Worm (Caenorhabditis elegans) whole organism, L1 larva: ENCODE measurements around the gene decr-1.1.

Experiments used
- C16A3.4 ChIP-seq: fragments of 150-350 bp; optimal IDR thresholded peaks from 2 replicates; lab custom pipeline; 2014; ENCODE audit warnings: missing biosample characterization, missing genetic modification characterization
- C34B4.2 ChIP-seq: sonication (generic microtip); optimal IDR thresholded peaks from 2 replicates; lab custom pipeline; 2017; ENCODE audit warnings: mild to moderate bottlenecking, missing genetic modification characterization, missing compliant biosample characterization
- alr-1 ChIP-seq: fragments of 200-800 bp; sonication (Bioruptor generic); optimal IDR thresholded peaks from 2 replicates; lab custom pipeline; 2018; ENCODE audit warnings: borderline replicate concordance, mild to moderate bottlenecking, missing genetic modification characterization, missing compliant biosample characterization
- blmp-1 ChIP-seq: fragments of 150-350 bp; optimal IDR thresholded peaks from 2 replicates; lab custom pipeline; 2014; ENCODE audit warnings: missing biosample characterization, missing genetic modification characterization
- ceh-8 ChIP-seq: fragments of 200-800 bp; sonication (Bioruptor generic); optimal IDR thresholded peaks from 2 replicates; lab custom pipeline; 2018; ENCODE audit warnings: mild to moderate bottlenecking, missing genetic modification characterization, moderate library complexity, missing compliant biosample characterization
- ceh-90 ChIP-seq: sonication (generic microtip); optimal IDR thresholded peaks from 2 replicates; lab custom pipeline; 2016; ENCODE audit warnings: missing genetic modification characterization, missing compliant biosample characterization
- ces-1 ChIP-seq: fragments of 150-350 bp; optimal IDR thresholded peaks from 2 replicates; lab custom pipeline; 2014; ENCODE audit warnings: missing biosample characterization, missing genetic modification reagents, missing genetic modification characterization
- dsc-1 ChIP-seq: sonication (generic microtip); optimal IDR thresholded peaks from 2 replicates; lab custom pipeline; 2016; ENCODE audit warnings: mild to moderate bottlenecking, missing genetic modification characterization, missing compliant biosample characterization
- efl-1 ChIP-seq, 4 experiments: fragments of 150-350 bp; optimal IDR thresholded peaks in 3 of 4; peaks in 1 of 4; 1 replicate in 1 of 4; 2 replicates in 3 of 4; lab custom pipeline; 2014; ENCODE audit warnings: missing biosample characterization in 2 of 4, missing genetic modification characterization in 2 of 4, missing genetic modification reagents in 2 of 4
- elt-2 ChIP-seq: sonication (generic microtip); optimal IDR thresholded peaks from 2 replicates; lab custom pipeline; 2016; ENCODE audit warnings: missing genetic modification characterization, mild to moderate bottlenecking, inconsistent platforms, missing compliant biosample characterization, missing genetic modification reagents
- elt-3 ChIP-seq, 6 experiments: fragments of 150-350 bp in 1 of 6; sonication (generic microtip); optimal IDR thresholded peaks; 2 replicates each; lab custom pipeline; 2017 to 2018; ENCODE audit warnings: missing biosample characterization in 6 of 6, missing genetic modification characterization in 6 of 6, inconsistent platforms in 1 of 6
- fkh-10 ChIP-seq: sonication (generic microtip); optimal IDR thresholded peaks from 2 replicates; lab custom pipeline; 2017; ENCODE audit warnings: missing biosample characterization, missing genetic modification reagents, missing genetic modification characterization
- fkh-8 ChIP-seq: sonication (generic microtip); optimal IDR thresholded peaks from 2 replicates; lab custom pipeline; 2016; ENCODE audit warnings: mild to moderate bottlenecking, missing genetic modification characterization, missing compliant biosample characterization
- grh-1 ChIP-seq: fragments of 200-800 bp; sonication (Bioruptor generic); IDR thresholded peaks from 2 replicates; pipeline ENCODE4 v1.3.6; 2022; ENCODE audit warnings: missing genetic modification reagents, missing genetic modification characterization, missing compliant biosample characterization
- hlh-17 ChIP-seq: fragments of 200-800 bp; sonication (Bioruptor generic); optimal IDR thresholded peaks from 2 replicates; lab custom pipeline; 2018; ENCODE audit warnings: missing genetic modification characterization, mild to moderate bottlenecking, missing compliant biosample characterization, moderate library complexity, borderline replicate concordance
- lin-14 ChIP-seq: fragments of 200-800 bp; sonication (Bioruptor generic); optimal IDR thresholded peaks from 2 replicates; lab custom pipeline; 2018; ENCODE audit warnings: mild to moderate bottlenecking, missing genetic modification characterization, moderate library complexity, missing compliant biosample characterization
- lin-15B ChIP-seq: fragments of 150-350 bp; sonication (generic microtip); optimal IDR thresholded peaks from 3 replicates; lab custom pipeline; 2014; ENCODE audit warnings: missing biosample characterization, missing genetic modification characterization
- lin-35 ChIP-seq, 2 experiments: fragments of 150-350 bp; optimal IDR thresholded peaks; 2 replicates each; lab custom pipeline; 2014; ENCODE audit warnings: missing biosample characterization in 2 of 2, missing genetic modification characterization in 2 of 2, missing genetic modification reagents in 2 of 2
- lir-3 ChIP-seq: sonication (generic microtip); optimal IDR thresholded peaks from 2 replicates; lab custom pipeline; 2016; ENCODE audit warnings: mild to moderate bottlenecking, missing genetic modification characterization, moderate library complexity, missing compliant biosample characterization; ENCODE audit not compliant: poor library complexity
- lsy-2 ChIP-seq, 2 experiments: fragments of 150-350 bp; optimal IDR thresholded peaks; 2 replicates each; lab custom pipeline; 2014; ENCODE audit warnings: missing biosample characterization in 2 of 2, missing genetic modification characterization in 2 of 2
- mep-1 ChIP-seq: fragments of 150-350 bp; optimal IDR thresholded peaks from 2 replicates; lab custom pipeline; 2014; ENCODE audit warnings: missing biosample characterization, missing genetic modification characterization
- nhr-19 ChIP-seq: fragments of 200-800 bp; sonication (Bioruptor generic); conservative IDR thresholded peaks from 2 replicates; pipeline ENCODE4 v1.3.6; 2022; ENCODE audit warnings: missing genetic modification characterization, missing compliant biosample characterization
- nhr-237 ChIP-seq: fragments of 150-350 bp; optimal IDR thresholded peaks from 2 replicates; lab custom pipeline; 2014; ENCODE audit warnings: missing biosample characterization, missing genetic modification characterization
- nhr-28 ChIP-seq: fragments of 150-350 bp; optimal IDR thresholded peaks from 2 replicates; lab custom pipeline; 2014; ENCODE audit warnings: missing biosample characterization, missing genetic modification characterization
- nhr-71 ChIP-seq: sonication (generic microtip); optimal IDR thresholded peaks from 2 replicates; lab custom pipeline; 2016; ENCODE audit warnings: mild to moderate bottlenecking, missing genetic modification characterization, moderate library complexity, missing compliant biosample characterization
- nhr-77 ChIP-seq: fragments of 150-350 bp; optimal IDR thresholded peaks from 2 replicates; lab custom pipeline; 2014; ENCODE audit warnings: missing biosample characterization, missing genetic modification characterization
- nhr-85 ChIP-seq: sonication (generic microtip); peaks from one replicate; lab custom pipeline; 2016; ENCODE audit warnings: missing genetic modification characterization, inconsistent platforms, missing compliant biosample characterization
- nhr-90 ChIP-seq: sonication (generic microtip); optimal IDR thresholded peaks from 2 replicates; lab custom pipeline; 2016; ENCODE audit warnings: mild to moderate bottlenecking, missing genetic modification characterization, missing compliant biosample characterization; ENCODE audit not compliant: poor library complexity
- pag-3 ChIP-seq: sonication (generic microtip); optimal IDR thresholded peaks from 2 replicates; lab custom pipeline; 2017; ENCODE audit warnings: missing genetic modification characterization, mild to moderate bottlenecking, missing compliant biosample characterization, antibody characterized with exemption, borderline replicate concordance; ENCODE audit not compliant: insufficient read depth
- pax-3 ChIP-seq: fragments of 200-800 bp; sonication (Bioruptor generic); optimal IDR thresholded peaks from 2 replicates; lab custom pipeline; 2018; ENCODE audit warnings: mild to moderate bottlenecking, missing genetic modification characterization, moderate library complexity, missing compliant biosample characterization
- rnt-1 ChIP-seq: sonication (generic microtip); optimal IDR thresholded peaks from 2 replicates; lab custom pipeline; 2016; ENCODE audit warnings: mild to moderate bottlenecking, missing genetic modification characterization, moderate library complexity, missing compliant biosample characterization
- skn-1 ChIP-seq: fragments of 150-350 bp; optimal IDR thresholded peaks from 2 replicates; lab custom pipeline; 2014; ENCODE audit warnings: missing biosample characterization, missing genetic modification characterization
- snu-23 ChIP-seq: sonication (generic microtip); optimal IDR thresholded peaks from 2 replicates; lab custom pipeline; 2016; ENCODE audit warnings: missing genetic modification characterization, missing compliant biosample characterization
- swsn-7 ChIP-seq: sonication (generic microtip); optimal IDR thresholded peaks from 2 replicates; lab custom pipeline; 2016; ENCODE audit warnings: missing genetic modification characterization, missing compliant biosample characterization
- tbx-2 ChIP-seq: sonication (generic microtip); optimal IDR thresholded peaks from 2 replicates; lab custom pipeline; 2016; ENCODE audit warnings: missing genetic modification characterization, missing compliant biosample characterization
- unc-86 ChIP-seq: sonication (generic microtip); optimal IDR thresholded peaks from 2 replicates; lab custom pipeline; 2016; ENCODE audit warnings: missing genetic modification characterization, missing compliant biosample characterization
- unc-98 ChIP-seq: fragments of 200-800 bp; sonication (Bioruptor generic); IDR thresholded peaks from 2 replicates; pipeline ENCODE4 v1.3.6; 2022; ENCODE audit warnings: missing genetic modification characterization, missing compliant biosample characterization
- vab-15 ChIP-seq: sonication (generic microtip); optimal IDR thresholded peaks from 2 replicates; lab custom pipeline; 2017; ENCODE audit warnings: missing genotype, mild to moderate bottlenecking, missing genetic modification characterization, missing compliant biosample characterization
- zag-1 ChIP-seq: fragments of 150-350 bp; optimal IDR thresholded peaks from 2 replicates; lab custom pipeline; 2014; ENCODE audit warnings: missing biosample characterization, missing genetic modification characterization

The decr-1.1 gene

ce11 chrV:13744901-13745300 lies 37.3 kb upstream of the decr-1.1 start, which contains the start of gene F35E12.9:
Gene F35E12.9, minus strand, starts transcription at chrV:13745127.
- TF ChIP-seq fkh-8 (tag; lab: Kevin White, UChicago) (no peak), pax-3 (peak; percentile 55), lin-15B (tag; lab: Kevin White, UChicago) (no peak), elt-2 (tag; lab: Kevin White, UChicago) (peak; percentile 78)

- no peak for TF ChIP-seq C34B4.2 (tag; lab: Kevin White, UChicago)
- TF ChIP-seq unc-86, result no peak
- TF ChIP-seq tbx-2 (tag; lab: Kevin White, UChicago), result no peak
- TF ChIP-seq fkh-8 (tag; lab: Kevin White, UChicago), result no peak
Observed at ce11 chrV:13748658-13749057, 33.5 kb upstream of the decr-1.1 start, which contains the start of gene F35E12.10. Gene F35E12.10, minus strand, starts transcription at chrV:13748758.

ce11 chrV:13751811-13752210 lies 30.4 kb upstream of the decr-1.1 start, which contains the start of gene cld-9:
Gene cld-9, minus strand, starts transcription at chrV:13751891.
- peak; percentile 41 for TF ChIP-seq elt-2 (tag; lab: Kevin White, UChicago)
- no peak for TF ChIP-seq unc-98 (GFP tag; lab: Robert Waterston, UW)

DNA sequence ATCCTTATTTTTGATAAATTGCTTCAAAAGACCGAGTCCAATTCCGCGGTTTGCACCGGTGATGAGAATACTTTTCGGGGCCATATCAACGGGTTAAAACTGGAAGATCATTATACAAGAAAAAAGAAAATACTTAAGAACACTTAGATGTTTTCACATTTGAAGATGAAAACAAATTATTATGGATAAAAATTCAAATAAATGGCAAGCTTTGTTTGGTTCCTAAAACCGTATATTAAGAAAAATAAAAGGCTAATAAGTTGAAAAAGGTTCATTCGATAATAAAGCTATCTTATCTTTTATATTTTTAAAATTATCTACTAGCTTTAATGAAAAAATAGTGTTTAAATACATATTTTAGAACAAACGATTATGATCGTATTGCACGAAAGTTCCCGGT lies 28.7 kb upstream of the decr-1.1 start, which contains the start of gene F20G2.1:
F20G2.1 (minus strand) TSS at position 101 of the 400 bp plus-strand sequence.
- no peak for TF ChIP-seq nhr-85 (tag; lab: Kevin White, UChicago)

- TF ChIP-seq efl-1 (optimal IDR thresholded peaks at IDR 0.05; lab: Kevin White, UChicago) (no peak), efl-1 (GFP tag; optimal IDR thresholded peaks at IDR 0.05 in 1 of 2; lab: Kevin White, UChicago) (peak in 1 of 2 experiments; percentile 11), lin-14 (GFP tag; lab: Kevin White, UChicago) (peak; percentile 72), ces-1 (GFP tag; lab: Kevin White, UChicago) (no peak), zag-1 (tag; lab: Kevin White, UChicago) (no peak), swsn-7 (tag; lab: Kevin White, UChicago) (no peak), blmp-1 (tag; lab: Kevin White, UChicago) (peak; percentile 23), nhr-77 (tag; lab: Kevin White, UChicago) (no peak), nhr-28 (tag; lab: Kevin White, UChicago) (no peak), nhr-19 (no peak), skn-1 (tag; lab: Kevin White, UChicago) (peak; percentile 56), pag-3 (no peak), grh-1 (GFP tag; lab: Robert Waterston, UW) (no peak), dsc-1 (tag; lab: Kevin White, UChicago) (no peak), fkh-10 (GFP tag; lab: Kevin White, UChicago) (no peak), hlh-17 (GFP tag; lab: Kevin White, UChicago) (no peak), nhr-85 (tag; lab: Kevin White, UChicago) (peak; percentile 13), mep-1 (peak; percentile 38), elt-3 (tag; optimal IDR thresholded peaks at IDR 0.05; lab: Kevin White, UChicago) (no peak), nhr-71 (peak; percentile 44), snu-23 (GFP tag; lab: Kevin White, UChicago) (peak; percentile 24)
Observed at ce11 chrV:13756359-13757091, 25.7 kb upstream of the decr-1.1 start, which contains the start of gene F20G2.2. Gene F20G2.2, minus strand, starts transcription at chrV:13756409.

DNA sequence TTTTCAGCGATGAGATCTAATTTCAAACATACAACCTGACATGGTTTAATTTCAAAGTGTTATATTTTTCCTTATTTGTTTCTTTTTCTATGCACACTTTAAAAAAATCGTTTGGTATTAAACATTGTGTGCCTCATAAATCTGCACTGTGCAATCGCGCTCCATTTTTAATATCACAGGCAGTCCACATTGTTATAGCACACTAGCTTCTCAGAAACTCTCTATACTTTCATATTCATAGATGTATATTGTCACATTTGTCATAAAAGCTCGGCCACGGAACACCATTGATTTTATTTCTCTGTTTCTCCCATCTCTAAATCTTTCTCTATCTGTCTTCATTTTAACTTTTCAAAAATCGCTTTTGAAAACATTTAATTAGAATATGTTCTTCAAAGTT lies 24.9 kb upstream of the decr-1.1 start:
- TF ChIP-seq rnt-1 (no peak), nhr-90 (no peak), ceh-90 (no peak), lsy-2 (tag; optimal IDR thresholded peaks at IDR 0.05; lab: Kevin White, UChicago) (peak in 1 of 2 experiments; percentile 46), nhr-71 (peak; percentile 16), alr-1 (no peak), ceh-8 (GFP tag; lab: Kevin White, UChicago) (no peak), lin-35 (GFP tag; optimal IDR thresholded peaks at IDR 0.05; lab: Kevin White, UChicago) (peak in 1 of 2 experiments; percentile 48), pax-3 (no peak), C16A3.4 (tag; lab: Kevin White, UChicago) (no peak), vab-15 (no peak), unc-86 (no peak), dsc-1 (tag; lab: Kevin White, UChicago) (no peak), lir-3 (tag; lab: Kevin White, UChicago) (peak; percentile 28), nhr-19 (no peak), swsn-7 (tag; lab: Kevin White, UChicago) (no peak), ces-1 (GFP tag; lab: Kevin White, UChicago) (no peak), nhr-237 (tag; lab: Kevin White, UChicago) (no peak)
